Worm (Caenorhabditis elegans) whole organism, L2 larva: ENCODE measurements around the gene ced-9.
A peak's percentile ranks its signal among the peaks of the same experiment; 100 is the strongest.

Experiments
- C34F6.9 ChIP-seq: fragments of 150-350 bp; optimal IDR thresholded peaks from 2 replicates; lab custom pipeline; 2014; ENCODE audit warnings: missing biosample characterization, missing genetic modification characterization
- F13H6.1 ChIP-seq: sonication (generic microtip); optimal IDR thresholded peaks from 2 replicates; lab custom pipeline; 2016; ENCODE audit warnings: missing genetic modification characterization, missing compliant biosample characterization
- R02D3.7 ChIP-seq: fragments of 150-350 bp; optimal IDR thresholded peaks from 2 replicates; lab custom pipeline; 2014; ENCODE audit warnings: missing biosample characterization, missing genetic modification characterization
- Y55F3AM.14 ChIP-seq: fragments of 200-800 bp; sonication (Bioruptor generic); optimal IDR thresholded peaks from 2 replicates; lab custom pipeline; 2018; ENCODE audit warnings: mild to moderate bottlenecking, missing genetic modification characterization, missing compliant biosample characterization
- ZK546.5 ChIP-seq: sonication (generic microtip); optimal IDR thresholded peaks from 2 replicates; lab custom pipeline; 2017; ENCODE audit warnings: missing biosample characterization, missing genetic modification characterization
- alr-1 ChIP-seq: fragments of 150-350 bp; optimal IDR thresholded peaks from 2 replicates; lab custom pipeline; 2014; ENCODE audit warnings: missing biosample characterization, missing genetic modification characterization
- aly-2 ChIP-seq: fragments of 150-350 bp; optimal IDR thresholded peaks from 2 replicates; lab custom pipeline; 2014; ENCODE audit warnings: missing biosample characterization, missing genetic modification characterization
- ama-1 ChIP-seq: fragments of 150-350 bp; optimal IDR thresholded peaks from 2 replicates; lab custom pipeline; 2018; ENCODE audit warnings: inconsistent platforms
- blmp-1 ChIP-seq: sonication (generic microtip); optimal IDR thresholded peaks from 2 replicates; lab custom pipeline; 2017; ENCODE audit warnings: missing genetic modification characterization, mild to moderate bottlenecking, missing compliant biosample characterization, antibody characterized with exemption, moderate library complexity; ENCODE audit not compliant: insufficient read depth
- ceh-16 ChIP-seq: fragments of 150-350 bp; optimal IDR thresholded peaks from 2 replicates; lab custom pipeline; 2014; ENCODE audit warnings: missing biosample characterization, missing genetic modification characterization
- ceh-82 ChIP-seq: fragments of 150-350 bp; optimal IDR thresholded peaks from 2 replicates; lab custom pipeline; 2014; ENCODE audit warnings: missing biosample characterization, missing genetic modification characterization
- crh-2 ChIP-seq: sonication (generic microtip); optimal IDR thresholded peaks from 2 replicates; lab custom pipeline; 2017; ENCODE audit warnings: missing biosample characterization, missing genetic modification characterization
- dmd-4 ChIP-seq: sonication (generic microtip); optimal IDR thresholded peaks from 2 replicates; lab custom pipeline; 2017; ENCODE audit warnings: missing biosample characterization, missing genetic modification characterization
- egl-27 ChIP-seq: sonication (generic microtip); optimal IDR thresholded peaks from 3 replicates; lab custom pipeline; 2017; ENCODE audit warnings: missing biosample characterization, missing genetic modification reagents, missing genetic modification characterization
- elt-1 ChIP-seq: fragments of 150-350 bp; optimal IDR thresholded peaks from 2 replicates; lab custom pipeline; 2014; ENCODE audit warnings: missing biosample characterization, missing genetic modification characterization
- elt-3 ChIP-seq: sonication (generic microtip); optimal IDR thresholded peaks from 2 replicates; lab custom pipeline; 2017; ENCODE audit warnings: missing biosample characterization, missing genetic modification characterization
- fos-1 ChIP-seq: fragments of 150-350 bp; optimal IDR thresholded peaks from 2 replicates; lab custom pipeline; 2014; ENCODE audit warnings: missing biosample characterization, missing genetic modification characterization
- gmeb-1 ChIP-seq: fragments of 150-350 bp; optimal IDR thresholded peaks from 2 replicates; lab custom pipeline; 2014; ENCODE audit warnings: missing biosample characterization, missing genetic modification characterization
- lin-11 ChIP-seq: fragments of 150-350 bp; sonication (generic microtip); optimal IDR thresholded peaks from 2 replicates; lab custom pipeline; 2014; ENCODE audit warnings: missing biosample characterization, missing genetic modification characterization, inconsistent platforms, mixed read lengths
- lin-13 ChIP-seq: fragments of 150-350 bp; optimal IDR thresholded peaks from 2 replicates; lab custom pipeline; 2014; ENCODE audit warnings: missing biosample characterization, missing genetic modification reagents, missing genetic modification characterization
- lin-39 ChIP-seq: fragments of 150-350 bp; optimal IDR thresholded peaks from 2 replicates; lab custom pipeline; 2014; ENCODE audit warnings: missing biosample characterization, missing genetic modification reagents, missing genetic modification characterization
- lsy-2 ChIP-seq, 2 experiments: fragments of 150-350 bp in 1 of 2; sonication (generic microtip) in 1 of 2; optimal IDR thresholded peaks; 2 replicates each; lab custom pipeline; 2014 to 2017; ENCODE audit warnings: missing biosample characterization in 2 of 2, missing genetic modification characterization in 2 of 2
- mab-5 ChIP-seq: fragments of 150-350 bp; optimal IDR thresholded peaks from 2 replicates; lab custom pipeline; 2014; ENCODE audit warnings: missing biosample characterization, missing genetic modification characterization
- mbf-1 ChIP-seq: sonication (generic microtip); optimal IDR thresholded peaks from 2 replicates; lab custom pipeline; 2017; ENCODE audit warnings: missing biosample characterization, missing genetic modification characterization
- mdl-1 ChIP-seq, 2 experiments: fragments of 150-350 bp in 1 of 2; sonication (generic microtip) in 1 of 2; optimal IDR thresholded peaks; 2 replicates each; lab custom pipeline; 2017; ENCODE audit warnings: missing biosample characterization in 2 of 2, missing genetic modification characterization in 2 of 2
- nhr-10 ChIP-seq: sonication (generic microtip); optimal IDR thresholded peaks from 2 replicates; lab custom pipeline; 2017; ENCODE audit warnings: missing biosample characterization, missing genetic modification characterization
- nhr-11 ChIP-seq: fragments of 150-350 bp; optimal IDR thresholded peaks from 2 replicates; lab custom pipeline; 2014; ENCODE audit warnings: missing biosample characterization, missing genetic modification characterization
- nhr-12 ChIP-seq: fragments of 150-350 bp; optimal IDR thresholded peaks from 2 replicates; lab custom pipeline; 2014; ENCODE audit warnings: missing biosample characterization, missing genetic modification characterization
- nhr-129 ChIP-seq: fragments of 150-350 bp; optimal IDR thresholded peaks from 2 replicates; lab custom pipeline; 2014; ENCODE audit warnings: missing biosample characterization, missing genetic modification characterization
- nhr-21 ChIP-seq: fragments of 150-350 bp; optimal IDR thresholded peaks from 2 replicates; lab custom pipeline; 2014; ENCODE audit warnings: missing biosample characterization, missing genetic modification characterization
- nhr-23 ChIP-seq: fragments of 150-350 bp; optimal IDR thresholded peaks from 2 replicates; lab custom pipeline; 2014; ENCODE audit warnings: missing biosample characterization, missing genetic modification reagents, missing genetic modification characterization
- nhr-237 ChIP-seq: fragments of 150-350 bp; optimal IDR thresholded peaks from 2 replicates; lab custom pipeline; 2014; ENCODE audit warnings: missing biosample characterization, missing genetic modification characterization
- nhr-25 ChIP-seq: fragments of 150-350 bp; sonication (generic microtip); optimal IDR thresholded peaks from 3 replicates; lab custom pipeline; 2014; ENCODE audit warnings: missing biosample characterization, missing genetic modification characterization
- nhr-6 ChIP-seq: fragments of 150-350 bp; optimal IDR thresholded peaks from 2 replicates; lab custom pipeline; 2014; ENCODE audit warnings: missing biosample characterization, missing genetic modification characterization
- nhr-77 ChIP-seq: fragments of 150-350 bp; optimal IDR thresholded peaks from 2 replicates; lab custom pipeline; 2014; ENCODE audit warnings: missing biosample characterization, missing genetic modification characterization
- peb-1 ChIP-seq: fragments of 150-350 bp; optimal IDR thresholded peaks from 2 replicates; lab custom pipeline; 2014; ENCODE audit warnings: missing biosample characterization, missing genetic modification characterization
- sem-4 ChIP-seq: fragments of 150-350 bp; optimal IDR thresholded peaks from 2 replicates; lab custom pipeline; 2014; ENCODE audit warnings: missing biosample characterization, missing genetic modification reagents, missing genetic modification characterization
- skn-1 ChIP-seq: sonication (generic microtip); optimal IDR thresholded peaks from 2 replicates; lab custom pipeline; 2017; ENCODE audit warnings: missing biosample characterization, missing genetic modification characterization
- sma-3 ChIP-seq: sonication (generic microtip); optimal IDR thresholded peaks from 2 replicates; lab custom pipeline; 2016; ENCODE audit warnings: missing genetic modification reagents, missing genetic modification characterization, missing compliant biosample characterization
- sma-9 ChIP-seq, 2 experiments: fragments of 150-350 bp in 1 of 2; sonication (generic microtip) in 1 of 2; optimal IDR thresholded peaks; 2 replicates each; lab custom pipeline; 2014 to 2016; ENCODE audit warnings: missing genetic modification characterization in 2 of 2, mild to moderate bottlenecking in 1 of 2, missing biosample characterization in 1 of 2, missing compliant biosample characterization in 1 of 2, missing genetic modification reagents in 1 of 2, moderate library complexity in 1 of 2
- unc-39 ChIP-seq: fragments of 150-350 bp; optimal IDR thresholded peaks from 2 replicates; lab custom pipeline; 2014; ENCODE audit warnings: missing biosample characterization, missing genetic modification characterization
- unc-55 ChIP-seq: fragments of 150-350 bp; sonication (generic microtip); optimal IDR thresholded peaks from 3 replicates; lab custom pipeline; 2014; ENCODE audit warnings: missing biosample characterization, missing genetic modification reagents, missing genetic modification characterization
- unc-62 ChIP-seq: fragments of 150-350 bp; optimal IDR thresholded peaks from 2 replicates; lab custom pipeline; 2014; ENCODE audit warnings: missing biosample characterization, missing genetic modification reagents, missing genetic modification characterization
- zag-1 ChIP-seq: fragments of 150-350 bp; optimal IDR thresholded peaks from 2 replicates; lab custom pipeline; 2014; ENCODE audit warnings: missing biosample characterization, missing genetic modification characterization
- ztf-1 ChIP-seq: fragments of 200-800 bp; sonication (Bioruptor generic); conservative IDR thresholded peaks from 2 replicates; pipeline ENCODE4 v1.3.6; 2022; ENCODE audit warnings: missing genetic modification characterization, missing compliant biosample characterization
- ztf-11 ChIP-seq: sonication (generic microtip); optimal IDR thresholded peaks from 2 replicates; lab custom pipeline; 2017; ENCODE audit warnings: missing biosample characterization, missing genetic modification characterization
- ztf-4 ChIP-seq: fragments of 150-350 bp; optimal IDR thresholded peaks from 2 replicates; lab custom pipeline; 2014; ENCODE audit warnings: missing biosample characterization, missing genetic modification characterization

The ced-9 gene

DNA sequence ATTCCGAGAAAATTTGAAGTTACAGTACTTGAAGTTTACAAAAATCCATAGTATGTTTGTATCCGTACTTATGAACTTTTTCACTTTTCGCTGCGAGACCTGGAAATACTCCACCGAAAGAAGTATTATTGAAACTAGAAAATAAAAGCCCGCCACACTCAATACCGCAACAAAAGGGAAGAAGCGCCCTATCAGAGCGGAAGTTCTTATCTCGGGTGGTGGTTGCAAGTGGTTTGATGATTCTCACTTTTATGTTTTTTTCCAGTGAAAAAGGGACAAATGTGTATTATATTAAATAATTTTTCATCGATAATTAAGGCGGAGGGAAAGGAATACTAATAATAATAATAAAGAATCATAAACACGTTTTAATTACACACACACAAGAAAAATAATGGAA is 20.7 kb upstream of the ced-9 start:
- no peak for TF ChIP-seq nhr-129 (tag; lab: Kevin White, UChicago)
- TF ChIP-seq fos-1 (tag; lab: Kevin White, UChicago): peak; percentile 75

DNA sequence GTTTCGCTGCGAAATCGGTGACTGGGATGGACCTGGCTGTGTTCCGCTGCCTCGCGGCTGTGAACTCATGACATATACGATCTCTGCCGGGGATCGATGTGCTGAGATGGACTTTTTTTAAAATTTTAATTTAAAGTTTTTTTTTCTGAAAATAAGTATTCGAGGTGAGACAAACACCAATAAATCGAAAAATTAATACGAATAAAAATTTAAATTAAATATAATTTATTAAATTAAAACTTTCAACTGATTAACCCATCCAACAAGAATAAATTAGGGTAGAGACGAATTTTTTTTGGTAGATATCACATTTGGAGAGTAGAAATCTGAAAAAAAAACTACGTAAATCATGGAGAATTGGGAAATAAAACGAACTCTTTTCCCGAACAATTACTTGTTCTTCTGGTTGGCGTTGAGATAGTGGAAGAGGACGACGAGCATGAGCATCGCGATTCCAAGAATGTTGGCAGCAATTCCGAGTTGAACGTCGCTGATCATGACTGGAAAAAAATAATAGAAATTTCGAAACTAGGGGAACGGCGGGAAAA is 16.8 kb upstream of the ced-9 start, which contains the start of the genes unc-50 and ostf-4:
unc-50 (minus strand) TSS at position 101 of the 548 bp plus-strand sequence.
ostf-4 (minus strand) TSS at position 498 of the 548 bp plus-strand sequence.
- no peak for TF ChIP-seq nhr-21 (tag; lab: Kevin White, UChicago)
- no peak for TF ChIP-seq dmd-4 (tag; lab: Kevin White, UChicago)
- TF ChIP-seq nhr-12 (tag; lab: Kevin White, UChicago): no peak
- no peak for TF ChIP-seq ZK546.5 (tag; lab: Kevin White, UChicago)
- no peak for TF ChIP-seq alr-1 (tag; lab: Kevin White, UChicago)
- no peak for TF ChIP-seq ztf-1 (GFP tag; lab: Robert Waterston, UW)
- no peak for TF ChIP-seq peb-1 (tag; lab: Kevin White, UChicago)
- TF ChIP-seq zag-1 (tag; lab: Kevin White, UChicago): no peak
- TF ChIP-seq ceh-82 (tag; lab: Kevin White, UChicago): no peak
- no peak for TF ChIP-seq unc-55 (GFP tag; lab: Kevin White, UChicago)

DNA sequence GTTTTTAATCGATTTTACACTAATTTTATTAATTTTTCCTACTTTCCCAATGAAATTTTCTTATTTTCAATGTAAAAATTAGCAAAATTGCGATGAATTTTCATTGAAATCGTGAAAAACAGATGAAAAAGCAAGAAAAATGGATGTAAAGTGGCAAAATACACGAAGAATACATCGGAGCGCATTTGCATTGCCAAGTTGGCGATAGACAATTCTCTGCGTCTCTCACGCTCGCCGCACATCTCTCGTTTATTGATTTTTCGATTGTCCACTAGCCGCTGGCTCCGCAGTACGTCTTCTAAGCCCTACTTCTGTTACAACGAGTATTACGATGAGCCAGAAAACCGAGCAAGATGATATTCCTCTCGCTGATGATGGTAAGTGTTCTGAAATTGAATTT is 16.2 kb upstream of the ced-9 start, which contains the start of gene unc-69:
unc-69 (plus strand) TSS at position 185 of the 400 bp plus-strand sequence.
- TF ChIP-seq sem-4 (peak; percentile 19), ztf-4 (tag; lab: Kevin White, UChicago) (no peak), nhr-23 (tag; lab: Kevin White, UChicago) (no peak), nhr-237 (no peak), ztf-11 (tag; lab: Kevin White, UChicago) (no peak), lin-39 (tag; lab: Kevin White, UChicago) (no peak), elt-1 (tag; lab: Kevin White, UChicago) (no peak), nhr-129 (tag; lab: Kevin White, UChicago) (peak; percentile 65), ztf-1 (GFP tag; lab: Robert Waterston, UW) (no peak), ceh-16 (tag; lab: Kevin White, UChicago) (no peak), sma-3 (GFP tag; lab: Kevin White, UChicago) (no peak), mbf-1 (tag; lab: Kevin White, UChicago) (no peak), mab-5 (tag; lab: Kevin White, UChicago) (peak; percentile 50), mdl-1 (tag; optimal IDR thresholded peaks at IDR 0.05; lab: Kevin White, UChicago) (no peak), Y55F3AM.14 (GFP tag; lab: Kevin White, UChicago) (no peak), nhr-21 (tag; lab: Kevin White, UChicago) (peak; percentile 4), skn-1 (no peak), ceh-82 (tag; lab: Kevin White, UChicago) (no peak), peb-1 (tag; lab: Kevin White, UChicago) (no peak), fos-1 (tag; lab: Kevin White, UChicago) (peak; percentile 35), nhr-10 (tag; lab: Kevin White, UChicago) (no peak), sma-9 (GFP tag; optimal IDR thresholded peaks at IDR 0.05; lab: Kevin White, UChicago) (no peak), sma-9 (tag; optimal IDR thresholded peaks at IDR 0.05; lab: Kevin White, UChicago) (no peak), F13H6.1 (tag; lab: Kevin White, UChicago) (peak; percentile 35), nhr-11 (tag; lab: Kevin White, UChicago) (no peak), alr-1 (tag; lab: Kevin White, UChicago) (no peak), aly-2 (no peak), nhr-25 (tag; lab: Kevin White, UChicago) (no peak), ZK546.5 (tag; lab: Kevin White, UChicago) (no peak), ama-1 (lab: Kevin White, UChicago) (no peak), blmp-1 (tag; lab: Kevin White, UChicago) (no peak), zag-1 (tag; lab: Kevin White, UChicago) (peak; percentile 66), nhr-6 (tag; lab: Kevin White, UChicago) (no peak), lin-11 (tag; lab: Kevin White, UChicago) (peak; percentile 17), dmd-4 (tag; lab: Kevin White, UChicago) (no peak), nhr-77 (no peak), C34F6.9 (tag; lab: Kevin White, UChicago) (peak; percentile 86), unc-55 (GFP tag; lab: Kevin White, UChicago) (peak; percentile 88), lsy-2 (tag; optimal IDR thresholded peaks at IDR 0.05; lab: Kevin White, UChicago) (peak in 1 of 2 experiments; percentile 84), elt-3 (tag; lab: Kevin White, UChicago) (no peak), egl-27 (no peak), unc-39 (tag; lab: Kevin White, UChicago) (no peak), lin-13 (peak; percentile 60), unc-62 (GFP tag; lab: Kevin White, UChicago) (no peak), crh-2 (tag; lab: Kevin White, UChicago) (peak; percentile 96), R02D3.7 (no peak), gmeb-1 (peak; percentile 16)
